Worm (Caenorhabditis elegans): Measurements from ENCODE around the gene gldi-8.

- no peak for TF ChIP-seq unc-62 (GFP tag; optimal IDR thresholded peaks at IDR 0.05)
- no peak for TF ChIP-seq egl-27 (tag; optimal IDR thresholded peaks at IDR 0.05)
- no peak for TF ChIP-seq fos-1 (tag; optimal IDR thresholded peaks at IDR 0.05)
- TF ChIP-seq tbx-2 (tag; optimal IDR thresholded peaks at IDR 0.05), result no peak
- TF ChIP-seq aly-2 (tag; optimal IDR thresholded peaks at IDR 0.05), result no peak
- TF ChIP-seq ceh-16 (tag; optimal IDR thresholded peaks at IDR 0.05), result no peak
- no peak for TF ChIP-seq nhr-237 (tag; optimal IDR thresholded peaks at IDR 0.05)
- no peak for TF ChIP-seq R02D3.7 (tag; optimal IDR thresholded peaks at IDR 0.05)
- no peak for TF ChIP-seq snpc-4 (tag; optimal IDR thresholded peaks at IDR 0.05)
- no peak for TF ChIP-seq jun-1 (tag; optimal IDR thresholded peaks at IDR 0.05)
- no peak for TF ChIP-seq unc-39 (tag; optimal IDR thresholded peaks at IDR 0.05)
These were observed 16.4 kb upstream of the gldi-8 start for ce11 chrIII:12615859-12616439.

Measured in whole organism, L3 larva.